Worm (Caenorhabditis elegans) whole organism, L4/young adult: ENCODE results near the gene C07H6.9.

Experiments
- W03F9.2 ChIP-seq: fragments of 150-350 bp; optimal IDR thresholded peaks from 2 replicates; lab custom pipeline; 2014; ENCODE audit warnings: missing biosample characterization, missing genetic modification characterization
- dao-5 ChIP-seq: sonication (generic microtip); optimal IDR thresholded peaks from 2 replicates; lab custom pipeline; 2016; ENCODE audit warnings: missing genotype, missing genetic modification characterization, moderate library complexity, missing compliant biosample characterization
- him-1 ChIP-seq: sonication (generic microtip); optimal IDR thresholded peaks from 2 replicates; lab custom pipeline; 2016; ENCODE audit warnings: missing genotype, missing genetic modification reagents, missing genetic modification characterization, missing compliant biosample characterization

DNA sequence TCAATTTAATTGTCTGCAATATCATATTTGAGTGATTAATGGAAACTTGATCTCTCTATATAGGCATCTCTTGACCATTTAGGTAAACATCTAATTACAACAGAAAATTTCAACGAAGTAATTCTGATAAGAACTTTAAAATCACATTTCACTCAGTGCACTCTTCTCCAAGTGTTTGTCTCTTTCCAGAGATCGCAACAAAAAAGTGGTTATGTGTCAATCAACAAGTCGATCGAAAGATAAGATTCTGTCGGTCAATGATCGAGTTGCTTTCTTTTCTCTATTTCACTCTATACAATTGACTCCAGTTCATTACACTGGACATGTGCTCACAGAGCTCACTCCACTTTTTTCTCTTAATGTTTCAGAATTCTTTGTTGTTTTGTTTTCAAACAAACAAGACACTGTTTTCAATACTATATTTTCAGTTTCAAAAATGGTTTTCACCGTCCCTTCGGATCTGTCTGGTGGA, 45.6 kb downstream of the C07H6.9 start, which contains the start of gene alh-12:
- TF ChIP-seq him-1 (tag; lab: Kevin White, UChicago) (no peak), W03F9.2 (tag; lab: Kevin White, UChicago) (no peak), dao-5 (no peak)
